Worm (Caenorhabditis elegans) whole organism, dauer: ENCODE measurements around the gene K09C6.2.
"Not testable (repeated sequence)": the region's sequence is repeated elsewhere in the genome, so short reads cannot be mapped to it uniquely, and the experiment has no call there.

Experiments
- unc-62 ChIP-seq: sonication (generic microtip); optimal IDR thresholded peaks from 2 replicates; lab custom pipeline; 2017; ENCODE audit warnings: missing biosample characterization, missing genetic modification reagents, missing genetic modification characterization

K09C6.2 gene

ce11 chrV:852184-852583 lies 4.5 kb upstream of the K09C6.2 start, which contains the start of gene K09C6.3:
Gene K09C6.3 (plus strand): TSS chrV:852484.
- TF ChIP-seq unc-62 = no peak

- TF ChIP-seq unc-62 = no peak
Measured at ce11 chrV:854966-855365, 1.7 kb upstream of the K09C6.2 start, which contains the start of gene K09C6.9. Gene K09C6.9 (minus strand): TSS chrV:855066.

ce11 chrV:858841-859456 lies 2.3 kb downstream of the K09C6.2 start:
- no peak for TF ChIP-seq unc-62

- no peak for TF ChIP-seq unc-62
Measured at ce11 chrV:866729-867128, 10.1 kb downstream of the K09C6.2 start, which contains the start of gene T02B11.3. Gene T02B11.3 (minus strand): TSS chrV:866829.

ce11 chrV:871029-871428 lies 14.4 kb downstream of the K09C6.2 start, which contains the start of gene T02B11.4:
Gene T02B11.4 (minus strand): TSS chrV:871129.
- no peak for TF ChIP-seq unc-62

ce11 chrV:875945-876344 lies 19.3 kb downstream of the K09C6.2 start, which contains the start of gene T02B11.9:
Gene T02B11.9 (plus strand): TSS chrV:876245.
- no peak for TF ChIP-seq unc-62

ce11 chrV:878567-878966 lies 21.9 kb downstream of the K09C6.2 start, which contains the start of gene T02B11.8:
Gene T02B11.8 (minus strand): TSS chrV:878667.
- no peak for TF ChIP-seq unc-62

ce11 chrV:879171-879570 lies 22.5 kb downstream of the K09C6.2 start, which contains the start of gene srg-53:
Gene srg-53 (plus strand): TSS chrV:879471.
- no peak for TF ChIP-seq unc-62

- no peak for TF ChIP-seq unc-62
Measured at ce11 chrV:884324-884723, 27.7 kb downstream of the K09C6.2 start, which contains the start of gene srj-38. Gene srj-38 (minus strand): TSS chrV:884424.

ce11 chrV:889216-889615 lies 32.6 kb downstream of the K09C6.2 start, which contains the start of gene T02B11.6:
Gene T02B11.6 (minus strand): TSS chrV:889316.
- TF ChIP-seq unc-62 = no peak

ce11 chrV:890423-890822 lies 33.8 kb downstream of the K09C6.2 start, which contains the start of gene srlf-21:
Gene srlf-21 (minus strand): TSS chrV:890523.
- no peak for TF ChIP-seq unc-62

- TF ChIP-seq unc-62 = not testable (repeated sequence)
Measured at ce11 chrV:890835-891234, 34.2 kb downstream of the K09C6.2 start, which contains the start of gene srlf-22. Gene srlf-22 (plus strand): TSS chrV:891135.

ce11 chrV:893437-894018 lies 36.9 kb downstream of the K09C6.2 start, which contains the start of the genes srlf-23 and srlf-20:
Gene srlf-23 (minus strand): TSS chrV:893537.
Gene srlf-20 (plus strand): TSS chrV:893968.
- TF ChIP-seq unc-62 = no peak

ce11 chrV:899087-899486 lies 42.4 kb downstream of the K09C6.2 start, which contains the start of gene nas-32:
Gene nas-32 (minus strand): TSS chrV:899187.
- no peak for TF ChIP-seq unc-62

ce11 chrV:903460-903859 lies 46.8 kb downstream of the K09C6.2 start, which contains the start of gene fmo-5:
Gene fmo-5 (minus strand): TSS chrV:903665.
- no peak for TF ChIP-seq unc-62

- no peak for TF ChIP-seq unc-62
Measured at ce11 chrV:904232-904983, 47.8 kb downstream of the K09C6.2 start, which contains the start of gene trm-2A. Gene trm-2A (plus strand): TSS chrV:904963.

ce11 chrV:908681-909080 lies 52.0 kb downstream of the K09C6.2 start:
- TF ChIP-seq unc-62 = no peak
